Worm (Caenorhabditis elegans) whole organism, L2 larva: ENCODE measurements around the gene R12C12.10.

Experiments used
- C34F6.9 ChIP-seq: fragments of 150-350 bp; optimal IDR thresholded peaks from 2 replicates; lab custom pipeline; 2014; ENCODE audit warnings: missing biosample characterization, missing genetic modification characterization
- F13H6.1 ChIP-seq: sonication (generic microtip); optimal IDR thresholded peaks from 2 replicates; lab custom pipeline; 2016; ENCODE audit warnings: missing genetic modification characterization, missing compliant biosample characterization
- Y55F3AM.14 ChIP-seq: fragments of 200-800 bp; sonication (Bioruptor generic); optimal IDR thresholded peaks from 2 replicates; lab custom pipeline; 2018; ENCODE audit warnings: mild to moderate bottlenecking, missing genetic modification characterization, missing compliant biosample characterization
- ZK546.5 ChIP-seq: sonication (generic microtip); optimal IDR thresholded peaks from 2 replicates; lab custom pipeline; 2017; ENCODE audit warnings: missing biosample characterization, missing genetic modification characterization
- alr-1 ChIP-seq: fragments of 150-350 bp; optimal IDR thresholded peaks from 2 replicates; lab custom pipeline; 2014; ENCODE audit warnings: missing biosample characterization, missing genetic modification characterization
- aly-2 ChIP-seq: fragments of 150-350 bp; optimal IDR thresholded peaks from 2 replicates; lab custom pipeline; 2014; ENCODE audit warnings: missing biosample characterization, missing genetic modification characterization
- ama-1 ChIP-seq: fragments of 150-350 bp; optimal IDR thresholded peaks from 2 replicates; lab custom pipeline; 2018; ENCODE audit warnings: inconsistent platforms
- ceh-16 ChIP-seq: fragments of 150-350 bp; optimal IDR thresholded peaks from 2 replicates; lab custom pipeline; 2014; ENCODE audit warnings: missing biosample characterization, missing genetic modification characterization
- ceh-82 ChIP-seq: fragments of 150-350 bp; optimal IDR thresholded peaks from 2 replicates; lab custom pipeline; 2014; ENCODE audit warnings: missing biosample characterization, missing genetic modification characterization
- crh-2 ChIP-seq: sonication (generic microtip); optimal IDR thresholded peaks from 2 replicates; lab custom pipeline; 2017; ENCODE audit warnings: missing biosample characterization, missing genetic modification characterization
- dmd-4 ChIP-seq: sonication (generic microtip); optimal IDR thresholded peaks from 2 replicates; lab custom pipeline; 2017; ENCODE audit warnings: missing biosample characterization, missing genetic modification characterization
- egl-27 ChIP-seq: sonication (generic microtip); optimal IDR thresholded peaks from 3 replicates; lab custom pipeline; 2017; ENCODE audit warnings: missing biosample characterization, missing genetic modification reagents, missing genetic modification characterization
- elt-1 ChIP-seq: fragments of 150-350 bp; optimal IDR thresholded peaks from 2 replicates; lab custom pipeline; 2014; ENCODE audit warnings: missing biosample characterization, missing genetic modification characterization
- elt-3 ChIP-seq: sonication (generic microtip); optimal IDR thresholded peaks from 2 replicates; lab custom pipeline; 2017; ENCODE audit warnings: missing biosample characterization, missing genetic modification characterization
- fos-1 ChIP-seq: fragments of 150-350 bp; optimal IDR thresholded peaks from 2 replicates; lab custom pipeline; 2014; ENCODE audit warnings: missing biosample characterization, missing genetic modification characterization
- gmeb-1 ChIP-seq: fragments of 150-350 bp; optimal IDR thresholded peaks from 2 replicates; lab custom pipeline; 2014; ENCODE audit warnings: missing biosample characterization, missing genetic modification characterization
- lin-11 ChIP-seq: fragments of 150-350 bp; sonication (generic microtip); optimal IDR thresholded peaks from 2 replicates; lab custom pipeline; 2014; ENCODE audit warnings: missing biosample characterization, missing genetic modification characterization, inconsistent platforms, mixed read lengths
- lin-13 ChIP-seq: fragments of 150-350 bp; optimal IDR thresholded peaks from 2 replicates; lab custom pipeline; 2014; ENCODE audit warnings: missing biosample characterization, missing genetic modification reagents, missing genetic modification characterization
- lin-39 ChIP-seq: fragments of 150-350 bp; optimal IDR thresholded peaks from 2 replicates; lab custom pipeline; 2014; ENCODE audit warnings: missing biosample characterization, missing genetic modification reagents, missing genetic modification characterization
- lsy-2 ChIP-seq, 2 experiments: fragments of 150-350 bp in 1 of 2; sonication (generic microtip) in 1 of 2; optimal IDR thresholded peaks; 2 replicates each; lab custom pipeline; 2014 to 2017; ENCODE audit warnings: missing biosample characterization in 2 of 2, missing genetic modification characterization in 2 of 2
- mab-5 ChIP-seq: fragments of 150-350 bp; optimal IDR thresholded peaks from 2 replicates; lab custom pipeline; 2014; ENCODE audit warnings: missing biosample characterization, missing genetic modification characterization
- mbf-1 ChIP-seq: sonication (generic microtip); optimal IDR thresholded peaks from 2 replicates; lab custom pipeline; 2017; ENCODE audit warnings: missing biosample characterization, missing genetic modification characterization
- mdl-1 ChIP-seq, 2 experiments: fragments of 150-350 bp in 1 of 2; sonication (generic microtip) in 1 of 2; optimal IDR thresholded peaks; 2 replicates each; lab custom pipeline; 2017; ENCODE audit warnings: missing biosample characterization in 2 of 2, missing genetic modification characterization in 2 of 2
- nhr-10 ChIP-seq: sonication (generic microtip); optimal IDR thresholded peaks from 2 replicates; lab custom pipeline; 2017; ENCODE audit warnings: missing biosample characterization, missing genetic modification characterization
- nhr-11 ChIP-seq: fragments of 150-350 bp; optimal IDR thresholded peaks from 2 replicates; lab custom pipeline; 2014; ENCODE audit warnings: missing biosample characterization, missing genetic modification characterization
- nhr-12 ChIP-seq: fragments of 150-350 bp; optimal IDR thresholded peaks from 2 replicates; lab custom pipeline; 2014; ENCODE audit warnings: missing biosample characterization, missing genetic modification characterization
- nhr-129 ChIP-seq: fragments of 150-350 bp; optimal IDR thresholded peaks from 2 replicates; lab custom pipeline; 2014; ENCODE audit warnings: missing biosample characterization, missing genetic modification characterization
- nhr-21 ChIP-seq: fragments of 150-350 bp; optimal IDR thresholded peaks from 2 replicates; lab custom pipeline; 2014; ENCODE audit warnings: missing biosample characterization, missing genetic modification characterization
- nhr-23 ChIP-seq: fragments of 150-350 bp; optimal IDR thresholded peaks from 2 replicates; lab custom pipeline; 2014; ENCODE audit warnings: missing biosample characterization, missing genetic modification reagents, missing genetic modification characterization
- nhr-237 ChIP-seq: fragments of 150-350 bp; optimal IDR thresholded peaks from 2 replicates; lab custom pipeline; 2014; ENCODE audit warnings: missing biosample characterization, missing genetic modification characterization
- nhr-25 ChIP-seq: fragments of 150-350 bp; sonication (generic microtip); optimal IDR thresholded peaks from 3 replicates; lab custom pipeline; 2014; ENCODE audit warnings: missing biosample characterization, missing genetic modification characterization
- nhr-77 ChIP-seq: fragments of 150-350 bp; optimal IDR thresholded peaks from 2 replicates; lab custom pipeline; 2014; ENCODE audit warnings: missing biosample characterization, missing genetic modification characterization
- peb-1 ChIP-seq: fragments of 150-350 bp; optimal IDR thresholded peaks from 2 replicates; lab custom pipeline; 2014; ENCODE audit warnings: missing biosample characterization, missing genetic modification characterization
- sem-4 ChIP-seq: fragments of 150-350 bp; optimal IDR thresholded peaks from 2 replicates; lab custom pipeline; 2014; ENCODE audit warnings: missing biosample characterization, missing genetic modification reagents, missing genetic modification characterization
- skn-1 ChIP-seq: sonication (generic microtip); optimal IDR thresholded peaks from 2 replicates; lab custom pipeline; 2017; ENCODE audit warnings: missing biosample characterization, missing genetic modification characterization
- sma-3 ChIP-seq: sonication (generic microtip); optimal IDR thresholded peaks from 2 replicates; lab custom pipeline; 2016; ENCODE audit warnings: missing genetic modification reagents, missing genetic modification characterization, missing compliant biosample characterization
- sma-9 ChIP-seq, 2 experiments: fragments of 150-350 bp in 1 of 2; sonication (generic microtip) in 1 of 2; optimal IDR thresholded peaks; 2 replicates each; lab custom pipeline; 2014 to 2016; ENCODE audit warnings: missing genetic modification characterization in 2 of 2, mild to moderate bottlenecking in 1 of 2, missing biosample characterization in 1 of 2, missing compliant biosample characterization in 1 of 2, missing genetic modification reagents in 1 of 2, moderate library complexity in 1 of 2
- snpc-4 ChIP-seq: fragments of 150-350 bp; optimal IDR thresholded peaks from 2 replicates; lab custom pipeline; 2014; ENCODE audit warnings: missing biosample characterization, missing genetic modification characterization
- unc-39 ChIP-seq: fragments of 150-350 bp; optimal IDR thresholded peaks from 2 replicates; lab custom pipeline; 2014; ENCODE audit warnings: missing biosample characterization, missing genetic modification characterization
- unc-55 ChIP-seq: fragments of 150-350 bp; sonication (generic microtip); optimal IDR thresholded peaks from 3 replicates; lab custom pipeline; 2014; ENCODE audit warnings: missing biosample characterization, missing genetic modification reagents, missing genetic modification characterization
- zag-1 ChIP-seq: fragments of 150-350 bp; optimal IDR thresholded peaks from 2 replicates; lab custom pipeline; 2014; ENCODE audit warnings: missing biosample characterization, missing genetic modification characterization
- ztf-1 ChIP-seq: fragments of 200-800 bp; sonication (Bioruptor generic); conservative IDR thresholded peaks from 2 replicates; pipeline ENCODE4 v1.3.6; 2022; ENCODE audit warnings: missing genetic modification characterization, missing compliant biosample characterization
- ztf-11 ChIP-seq: sonication (generic microtip); optimal IDR thresholded peaks from 2 replicates; lab custom pipeline; 2017; ENCODE audit warnings: missing biosample characterization, missing genetic modification characterization

Gene R12C12.10

DNA sequence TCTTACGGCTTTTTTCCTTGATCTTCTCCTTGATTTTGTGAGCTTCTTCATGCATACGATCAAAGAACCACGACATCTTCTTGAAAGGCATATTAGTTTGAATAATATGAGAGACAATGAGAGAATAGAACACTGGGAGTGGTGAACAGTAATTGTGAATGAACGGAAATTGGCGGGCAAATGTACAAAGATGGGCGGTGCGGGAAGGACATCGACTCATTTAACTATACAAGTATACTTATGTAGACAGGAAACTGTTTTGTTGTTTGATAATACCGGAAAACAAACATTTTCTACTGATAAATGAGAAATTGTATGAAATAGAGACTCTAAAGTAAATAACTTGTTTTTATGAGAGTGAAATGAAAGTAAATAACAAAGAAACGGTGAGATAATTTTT lies 2.0 kb upstream of the R12C12.10 start, which contains the start of gene R12C12.5:
R12C12.5 (minus strand) TSS at position 101 of the 400 bp plus-strand sequence.
- TF ChIP-seq crh-2 (no peak), Y55F3AM.14 (GFP tag; lab: Kevin White, UChicago) (no peak), ZK546.5 (tag; lab: Kevin White, UChicago) (no peak), nhr-21 (tag; lab: Kevin White, UChicago) (no peak), mbf-1 (tag; lab: Kevin White, UChicago) (no peak), lsy-2 (tag; optimal IDR thresholded peaks at IDR 0.05; lab: Kevin White, UChicago) (no peak), sma-9 (GFP tag; optimal IDR thresholded peaks at IDR 0.05; lab: Kevin White, UChicago) (no peak), sma-9 (tag; optimal IDR thresholded peaks at IDR 0.05; lab: Kevin White, UChicago) (no peak), nhr-11 (no peak), dmd-4 (tag; lab: Kevin White, UChicago) (no peak), ceh-82 (tag; lab: Kevin White, UChicago) (no peak), nhr-12 (no peak), skn-1 (tag; lab: Kevin White, UChicago) (no peak)
- TF ChIP-seq, all 48 proteins: peak for 0

DNA sequence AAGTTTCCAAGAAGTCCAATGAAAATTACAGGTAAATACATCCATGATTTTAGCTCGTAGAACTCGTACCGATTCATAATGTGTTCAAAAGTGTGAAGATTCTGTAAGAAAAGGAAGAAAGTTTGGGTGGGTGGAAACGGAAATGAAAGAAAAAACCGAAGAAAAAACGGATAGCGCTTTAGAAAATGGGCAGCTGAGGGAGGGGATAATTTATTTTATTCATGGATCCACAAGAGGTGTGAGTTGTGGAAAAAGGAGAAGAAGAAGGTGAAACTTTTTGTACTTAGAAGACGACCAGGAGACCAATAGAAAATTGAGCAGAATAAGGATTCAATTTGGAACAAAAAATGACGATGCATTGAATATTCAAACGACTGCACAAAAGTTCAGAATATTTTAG lies 12.0 kb downstream of the R12C12.10 start, which contains the start of gene frpr-16:
frpr-16 (minus strand) TSS at position 101 of the 400 bp plus-strand sequence.
- no peak for TF ChIP-seq skn-1 (tag; lab: Kevin White, UChicago)
- TF ChIP-seq C34F6.9 = no peak
- no peak for TF ChIP-seq mdl-1 (tag; optimal IDR thresholded peaks at IDR 0.05; lab: Kevin White, UChicago)

DNA sequence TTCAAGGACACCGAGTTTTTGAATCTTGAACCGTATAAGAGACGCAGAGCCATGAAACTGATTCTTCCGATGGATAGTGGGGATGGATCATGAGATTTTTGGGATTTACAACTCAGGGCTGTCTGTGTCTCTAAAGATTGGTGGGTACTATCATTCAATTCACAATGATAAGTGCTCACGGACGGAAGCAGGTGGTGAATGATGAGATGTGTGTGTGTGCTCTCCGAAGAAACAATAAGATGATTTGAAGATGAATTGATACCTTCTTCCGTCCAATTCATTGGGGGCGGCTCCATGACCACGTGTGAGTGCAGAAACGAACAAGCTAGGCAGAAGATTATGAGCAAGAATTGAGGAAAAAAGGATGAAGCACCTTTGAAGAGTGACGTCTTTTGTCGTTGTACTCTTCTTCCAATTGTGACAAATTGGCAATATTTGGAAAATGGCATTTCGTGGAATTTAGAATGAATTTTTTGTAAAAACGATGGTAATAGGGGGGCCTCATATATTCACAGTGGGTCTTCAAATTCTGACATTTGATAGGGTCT lies 14.4 kb downstream of the R12C12.10 start:
- TF ChIP-seq ztf-11 (tag; lab: Kevin White, UChicago) = no peak
- no peak for TF ChIP-seq mdl-1 (tag; optimal IDR thresholded peaks at IDR 0.05; lab: Kevin White, UChicago)
- TF ChIP-seq unc-55 (GFP tag; lab: Kevin White, UChicago) = no peak
- TF ChIP-seq C34F6.9 = peak; percentile 27
- TF ChIP-seq gmeb-1 = no peak
- peak; percentile 65 for TF ChIP-seq F13H6.1 (tag; lab: Kevin White, UChicago)
- peak; percentile 54 for TF ChIP-seq sma-9 (GFP tag; optimal IDR thresholded peaks at IDR 0.05; lab: Kevin White, UChicago)
- no peak for TF ChIP-seq sma-9 (tag; optimal IDR thresholded peaks at IDR 0.05; lab: Kevin White, UChicago)
- TF ChIP-seq nhr-129 (tag; lab: Kevin White, UChicago) = peak; percentile 80
- no peak for TF ChIP-seq elt-3 (tag; lab: Kevin White, UChicago)
- TF ChIP-seq mab-5 (tag; lab: Kevin White, UChicago) = peak; percentile 6
- TF ChIP-seq lsy-2 (tag; optimal IDR thresholded peaks at IDR 0.05; lab: Kevin White, UChicago) = peak in 1 of 2 experiments; percentile 37
- TF ChIP-seq sem-4 (tag; lab: Kevin White, UChicago) = no peak

DNA sequence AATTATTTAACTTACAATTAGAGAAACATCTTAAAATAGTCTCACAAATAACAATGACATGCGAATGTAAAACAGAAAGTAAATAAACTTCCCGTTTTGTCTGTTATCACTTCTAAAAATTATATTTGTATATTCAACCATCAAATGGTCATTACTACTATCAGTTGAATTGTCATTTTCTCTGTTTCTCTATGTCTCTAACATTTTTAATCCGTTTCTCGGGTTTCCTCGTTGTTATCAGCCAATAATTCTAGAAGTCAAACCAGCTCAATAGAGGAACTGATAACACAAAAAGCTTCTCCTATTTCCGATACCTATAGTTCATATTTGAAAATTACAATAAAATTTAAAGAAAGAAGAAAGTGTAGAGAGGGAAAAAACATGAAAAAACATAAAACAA lies 16.4 kb downstream of the R12C12.10 start:
- TF ChIP-seq mdl-1 (tag; optimal IDR thresholded peaks at IDR 0.05; lab: Kevin White, UChicago) (no peak), nhr-21 (tag; lab: Kevin White, UChicago) (no peak), mbf-1 (tag; lab: Kevin White, UChicago) (no peak), nhr-25 (no peak), gmeb-1 (peak; percentile 74), snpc-4 (tag; lab: Kevin White, UChicago) (no peak), skn-1 (tag; lab: Kevin White, UChicago) (peak; percentile 89), ceh-82 (tag; lab: Kevin White, UChicago) (no peak), lin-39 (tag; lab: Kevin White, UChicago) (no peak), sma-9 (GFP tag; optimal IDR thresholded peaks at IDR 0.05; lab: Kevin White, UChicago) (peak; percentile 84), sma-9 (tag; optimal IDR thresholded peaks at IDR 0.05; lab: Kevin White, UChicago) (no peak), nhr-77 (tag; lab: Kevin White, UChicago) (no peak), peb-1 (no peak), ceh-16 (tag; lab: Kevin White, UChicago) (no peak), dmd-4 (tag; lab: Kevin White, UChicago) (no peak), zag-1 (no peak), nhr-10 (no peak), unc-39 (tag; lab: Kevin White, UChicago) (no peak), lin-13 (GFP tag; lab: Kevin White, UChicago) (peak; percentile 28), F13H6.1 (tag; lab: Kevin White, UChicago) (peak; percentile 78), nhr-129 (tag; lab: Kevin White, UChicago) (no peak), lin-11 (tag; lab: Kevin White, UChicago) (no peak), ztf-11 (tag; lab: Kevin White, UChicago) (no peak), ztf-1 (GFP tag; lab: Robert Waterston, UW) (no peak), nhr-23 (tag; lab: Kevin White, UChicago) (no peak), crh-2 (peak; percentile 86), nhr-237 (no peak), sma-3 (GFP tag; lab: Kevin White, UChicago) (peak; percentile 61), ama-1 (no peak), egl-27 (tag; lab: Kevin White, UChicago) (peak; percentile 13), Y55F3AM.14 (GFP tag; lab: Kevin White, UChicago) (no peak), mab-5 (tag; lab: Kevin White, UChicago) (no peak), sem-4 (tag; lab: Kevin White, UChicago) (no peak), unc-55 (GFP tag; lab: Kevin White, UChicago) (no peak), C34F6.9 (no peak), aly-2 (no peak), fos-1 (tag; lab: Kevin White, UChicago) (peak; percentile 99), alr-1 (tag; lab: Kevin White, UChicago) (no peak), elt-1 (no peak), ZK546.5 (tag; lab: Kevin White, UChicago) (no peak), nhr-12 (no peak)
